Worm (Caenorhabditis elegans): ENCODE measurements around the gene lido-12.

The lido-12 gene

ce11 chrII:2976597-2976996 is 29.0 kb upstream of the lido-12 start, which contains the start of gene nhr-88 (continued):
- TF ChIP-seq F16B12.6 (tag; optimal IDR thresholded peaks at IDR 0.05) (no peak), snu-23 (GFP tag; optimal IDR thresholded peaks at IDR 0.05) (peak; percentile 23), nhr-76 (tag; optimal IDR thresholded peaks at IDR 0.05) (no peak), nhr-85 (tag) (no peak), sox-4 (tag; optimal IDR thresholded peaks at IDR 0.05) (no peak), sup-37 (GFP tag; optimal IDR thresholded peaks at IDR 0.05) (no peak), lin-15B (tag; optimal IDR thresholded peaks at IDR 0.05) (no peak), unc-98 (GFP tag; IDR thresholded peaks at IDR 0.05) (no peak), fkh-8 (tag; optimal IDR thresholded peaks at IDR 0.05) (peak; percentile 60), mef-2 (tag; optimal IDR thresholded peaks at IDR 0.05) (no peak), ces-1 (GFP tag; optimal IDR thresholded peaks at IDR 0.05) (no peak), fos-1 (tag; optimal IDR thresholded peaks at IDR 0.05) (no peak), alr-1 (tag; optimal IDR thresholded peaks at IDR 0.05; ENCODE audit: borderline replicate concordance) (no peak), dpl-1 (GFP tag; optimal IDR thresholded peaks at IDR 0.05) (no peak), aha-1 (tag; optimal IDR thresholded peaks at IDR 0.05) (no peak), lin-14 (GFP tag; optimal IDR thresholded peaks at IDR 0.05) (peak; percentile 79), irx-1 (tag; optimal IDR thresholded peaks at IDR 0.05) (no peak), grh-1 (GFP tag; IDR thresholded peaks at IDR 0.05) (no peak), mdl-1 (tag; optimal IDR thresholded peaks at IDR 0.05) (no peak), ceh-90 (tag; optimal IDR thresholded peaks at IDR 0.05) (no peak), ceh-82 (tag; optimal IDR thresholded peaks at IDR 0.05) (peak in 1 of 3 experiments; percentile 48), ztf-11 (tag; optimal IDR thresholded peaks at IDR 0.05) (no peak), vab-15 (tag; optimal IDR thresholded peaks at IDR 0.05) (no peak), pax-3 (tag; optimal IDR thresholded peaks at IDR 0.05) (no peak), nhr-28 (tag; optimal IDR thresholded peaks at IDR 0.05) (no peak), rnt-1 (tag; optimal IDR thresholded peaks at IDR 0.05) (no peak), C04F5.9 (tag; optimal IDR thresholded peaks at IDR 0.05) (no peak), ceh-63 (GFP tag; optimal IDR thresholded peaks at IDR 0.05) (no peak), nhr-90 (tag; optimal IDR thresholded peaks at IDR 0.05; ENCODE audit: poor library complexity) (no peak), ztf-4 (tag; optimal IDR thresholded peaks at IDR 0.05) (no peak)

ce11 chrII:2977652-2978051 is 27.9 kb upstream of the lido-12 start:
- peak; percentile 29 for TF ChIP-seq lin-14 (GFP tag; optimal IDR thresholded peaks at IDR 0.05)
- no peak for TF ChIP-seq efl-3 (GFP tag; optimal IDR thresholded peaks at IDR 0.05)
- TF ChIP-seq ceh-8 (GFP tag; optimal IDR thresholded peaks at IDR 0.05) = no peak
- TF ChIP-seq lin-35 (GFP tag; optimal IDR thresholded peaks at IDR 0.05) = peak in 1 of 2 experiments; percentile 45
- TF ChIP-seq ces-1 (GFP tag; optimal IDR thresholded peaks at IDR 0.05) = no peak
- no peak for TF ChIP-seq mep-1 (tag; optimal IDR thresholded peaks at IDR 0.05)
- TF ChIP-seq Y116A8C.19 (tag; optimal IDR thresholded peaks at IDR 0.05; ENCODE audit: borderline replicate concordance) = no peak
- no peak for TF ChIP-seq unc-86 (tag; optimal IDR thresholded peaks at IDR 0.05)
- TF ChIP-seq alr-1 (tag; optimal IDR thresholded peaks at IDR 0.05; ENCODE audit: borderline replicate concordance) = no peak
- TF ChIP-seq snu-23 (GFP tag; optimal IDR thresholded peaks at IDR 0.05) = peak; percentile 6
- no peak for TF ChIP-seq isw-1 (GFP tag; IDR thresholded peaks at IDR 0.05)
- TF ChIP-seq mef-2 (tag; optimal IDR thresholded peaks at IDR 0.05) = no peak
- TF ChIP-seq snpc-4 (tag; optimal IDR thresholded peaks at IDR 0.05) = no peak
- no peak for TF ChIP-seq ceh-63 (GFP tag; optimal IDR thresholded peaks at IDR 0.05)
- TF ChIP-seq ama-1 (optimal IDR thresholded peaks at IDR 0.05) = no peak
- peak; percentile 89 for TF ChIP-seq blmp-1 (tag; optimal IDR thresholded peaks at IDR 0.05)
- peak in 1 of 2 experiments; percentile 7 for TF ChIP-seq efl-1 (optimal IDR thresholded peaks at IDR 0.05)
- TF ChIP-seq efl-1 (GFP tag; optimal IDR thresholded peaks at IDR 0.05 in 1 of 2) = no peak
- no peak for TF ChIP-seq dsc-1 (tag; optimal IDR thresholded peaks at IDR 0.05)
- TF ChIP-seq aly-2 (tag; optimal IDR thresholded peaks at IDR 0.05) = no peak
- TF ChIP-seq sup-37 (GFP tag; optimal IDR thresholded peaks at IDR 0.05) = no peak
- TF ChIP-seq grh-1 (GFP tag; IDR thresholded peaks at IDR 0.05) = peak; percentile 68
- TF ChIP-seq vab-15 (tag; optimal IDR thresholded peaks at IDR 0.05) = no peak
- TF ChIP-seq nhr-85 (tag) = peak; percentile 88
- no peak for TF ChIP-seq nhr-12 (tag; optimal IDR thresholded peaks at IDR 0.05)
- TF ChIP-seq dpl-1 (GFP tag; optimal IDR thresholded peaks at IDR 0.05) = peak in 1 of 3 experiments; percentile 21
- TF ChIP-seq elt-3 (tag; optimal IDR thresholded peaks at IDR 0.05) = no peak
- no peak for TF ChIP-seq mdl-1 (tag; optimal IDR thresholded peaks at IDR 0.05)
- TF ChIP-seq nhr-237 (tag; optimal IDR thresholded peaks at IDR 0.05) = no peak
- no peak for TF ChIP-seq sptf-1 (tag; optimal IDR thresholded peaks at IDR 0.05)
- no peak for TF ChIP-seq sox-4 (tag; optimal IDR thresholded peaks at IDR 0.05)
- no peak for TF ChIP-seq jun-1 (tag; optimal IDR thresholded peaks at IDR 0.05)
- TF ChIP-seq fkh-8 (tag; optimal IDR thresholded peaks at IDR 0.05) = no peak
- no peak for TF ChIP-seq ets-5 (GFP tag; IDR thresholded peaks at IDR 0.05)
- TF ChIP-seq pag-3 (tag; optimal IDR thresholded peaks at IDR 0.05; ENCODE audit: borderline replicate concordance, insufficient read depth) = no peak
